Fruit fly (Drosophila melanogaster) whole organism, embryonic: ENCODE data around the gene Sec61alpha.

Source experiments
- Atf-2 ChIP-seq: fragments of 200-800 bp; sonication (Bioruptor generic); optimal IDR thresholded peaks from 2 replicates; lab custom pipeline; 2016; ENCODE audit warnings: missing biosample characterization, missing genetic modification characterization
- Awh ChIP-seq: fragments of 200-800 bp; sonication (Bioruptor generic); IDR thresholded peaks from 2 replicates; pipeline ENCODE4, ENCODE4 v1.3.6; 2022; ENCODE audit warnings: missing biosample characterization, missing genetic modification characterization
- Bdp1 ChIP-seq: fragments of 200-800 bp; sonication (Bioruptor generic); optimal IDR thresholded peaks from 3 replicates; lab custom pipeline; 2016; ENCODE audit warnings: missing biosample characterization, missing genetic modification characterization
- CG10431 ChIP-seq: fragments of 200-800 bp; sonication (Bioruptor generic); optimal IDR thresholded peaks from 3 replicates; lab custom pipeline; 2018; ENCODE audit warnings: missing biosample characterization, mild to moderate bottlenecking, missing genetic modification characterization
- CG12155 ChIP-seq: fragments of 200-800 bp; sonication (Bioruptor generic); optimal IDR thresholded peaks from 3 replicates; lab custom pipeline; 2016; ENCODE audit warnings: missing biosample characterization, missing genetic modification characterization
- CG12299 ChIP-seq: fragments of 200-800 bp; sonication (Bioruptor generic); optimal IDR thresholded peaks from 2 replicates; lab custom pipeline; 2018; ENCODE audit warnings: missing biosample characterization, mild to moderate bottlenecking, missing genetic modification characterization
- CG12769 ChIP-seq: fragments of 200-800 bp; sonication (Bioruptor generic); optimal IDR thresholded peaks from 2 replicates; lab custom pipeline; 2019; ENCODE audit warnings: missing biosample characterization, mild to moderate bottlenecking, missing genetic modification characterization, moderate library complexity
- CG13123 ChIP-seq: fragments of 200-800 bp; sonication (Bioruptor generic); optimal IDR thresholded peaks from 2 replicates; lab custom pipeline; 2016; ENCODE audit warnings: missing biosample characterization, missing genetic modification characterization
- CG13624 ChIP-seq: fragments of 200-800 bp; sonication (Bioruptor generic); optimal IDR thresholded peaks from 2 replicates; lab custom pipeline; 2016; ENCODE audit warnings: missing biosample characterization, missing genetic modification characterization
- CG14050 ChIP-seq: fragments of 200-800 bp; sonication (Bioruptor generic); IDR thresholded peaks from 3 replicates; pipeline ENCODE4 v1.3.6; 2022; ENCODE audit warnings: missing biosample characterization, missing genetic modification characterization
- CG14965 ChIP-seq: fragments of 200-800 bp; sonication (Bioruptor generic); optimal IDR thresholded peaks from 2 replicates; lab custom pipeline; 2016; ENCODE audit warnings: missing biosample characterization, missing genetic modification characterization, borderline replicate concordance
- CG1603 ChIP-seq: fragments of 200-800 bp; sonication (Bioruptor generic); optimal IDR thresholded peaks from 2 replicates; lab custom pipeline; 2019; ENCODE audit warnings: missing biosample characterization, mild to moderate bottlenecking, missing genetic modification characterization, moderate library complexity
- CG17612 ChIP-seq: fragments of 200-800 bp; sonication (Bioruptor generic); IDR thresholded peaks from 2 replicates; pipeline ENCODE4 v1.3.6; 2022; ENCODE audit warnings: missing biosample characterization, missing genetic modification characterization
- CG17802 ChIP-seq: fragments of 200-800 bp; sonication (Bioruptor generic); optimal IDR thresholded peaks from 2 replicates; lab custom pipeline; 2018; ENCODE audit warnings: missing biosample characterization, mild to moderate bottlenecking, missing genetic modification characterization, moderate library complexity
- CG17912 ChIP-seq: fragments of 200-800 bp; sonication (Bioruptor generic); optimal IDR thresholded peaks from 2 replicates; lab custom pipeline; 2018; ENCODE audit warnings: missing biosample characterization, mild to moderate bottlenecking, missing genetic modification characterization
- CG30403 ChIP-seq: fragments of 200-800 bp; sonication (Bioruptor generic); optimal IDR thresholded peaks from 3 replicates; lab custom pipeline; 2016; ENCODE audit warnings: missing biosample characterization, missing genetic modification characterization
- CG33213 ChIP-seq: fragments of 200-800 bp; sonication (Bioruptor generic); optimal IDR thresholded peaks from 3 replicates; lab custom pipeline; 2016; ENCODE audit warnings: missing biosample characterization, missing genetic modification characterization
- CG3407 ChIP-seq: fragments of 200-800 bp; sonication (Bioruptor generic); optimal IDR thresholded peaks from 2 replicates; lab custom pipeline; 2018; ENCODE audit warnings: missing biosample characterization, mild to moderate bottlenecking, missing genetic modification characterization
- CG3838 ChIP-seq: fragments of 200-800 bp; sonication (Bioruptor generic); optimal IDR thresholded peaks from 3 replicates; lab custom pipeline; 2016; ENCODE audit warnings: missing biosample characterization, missing genetic modification characterization
- CG4854 ChIP-seq: fragments of 200-800 bp; sonication (Bioruptor generic); optimal IDR thresholded peaks from 2 replicates; lab custom pipeline; 2016; ENCODE audit warnings: missing biosample characterization, missing genetic modification characterization, inconsistent platforms
- CG6791 ChIP-seq: fragments of 200-800 bp; sonication (Bioruptor generic); IDR thresholded peaks from 3 replicates; pipeline ENCODE4 v1.3.6; 2022; ENCODE audit warnings: missing biosample characterization, missing genetic modification characterization; ENCODE audit not compliant: partially characterized antibody
- CG7839 ChIP-seq: fragments of 200-800 bp; sonication (Bioruptor generic); optimal IDR thresholded peaks from 3 replicates; lab custom pipeline; 2018; ENCODE audit warnings: missing biosample characterization, mild to moderate bottlenecking, missing genetic modification characterization, moderate library complexity
- CG8359 ChIP-seq: fragments of 200-800 bp; sonication (Bioruptor generic); optimal IDR thresholded peaks from 2 replicates; lab custom pipeline; 2017; ENCODE audit warnings: missing biosample characterization, mild to moderate bottlenecking, missing genetic modification characterization, borderline replicate concordance
- CkIIα-i1 ChIP-seq: fragments of 200-800 bp; sonication (Bioruptor generic); IDR thresholded peaks from 2 replicates; pipeline ENCODE4 v1.3.6; 2022; ENCODE audit warnings: missing biosample characterization, missing genetic modification characterization
- Drgx ChIP-seq: fragments of 200-800 bp; sonication (Bioruptor generic); IDR thresholded peaks from 2 replicates; pipeline ENCODE4 v1.3.6; 2022; ENCODE audit warnings: missing biosample characterization, missing genetic modification characterization
- Ets97D ChIP-seq: fragments of 200-800 bp; sonication (Bioruptor generic); optimal IDR thresholded peaks from 3 replicates; lab custom pipeline; 2016; ENCODE audit warnings: missing biosample characterization, missing genetic modification characterization
- HLH3B ChIP-seq: fragments of 200-800 bp; sonication (Bioruptor generic); IDR thresholded peaks from 2 replicates; pipeline ENCODE4 v1.3.6; 2022; ENCODE audit warnings: missing biosample characterization, missing genetic modification characterization
- HmgZ ChIP-seq: fragments of 200-800 bp; sonication (Bioruptor generic); optimal IDR thresholded peaks from 2 replicates; lab custom pipeline; 2018; ENCODE audit warnings: missing biosample characterization, mild to moderate bottlenecking, missing genetic modification characterization
- Hr3 ChIP-seq: fragments of 200-800 bp; sonication (Bioruptor generic); optimal IDR thresholded peaks from 3 replicates; lab custom pipeline; 2016; ENCODE audit warnings: missing biosample characterization, missing genetic modification characterization
- Max ChIP-seq: fragments of 200-800 bp; sonication (Bioruptor generic); optimal IDR thresholded peaks from 2 replicates; lab custom pipeline; 2016; ENCODE audit warnings: missing biosample characterization, mild to moderate bottlenecking, missing genetic modification characterization
- Nf-YA ChIP-seq: fragments of 200-800 bp; sonication (Bioruptor generic); IDR thresholded peaks from 2 replicates; pipeline ENCODE4 v1.3.6; 2022; ENCODE audit warnings: missing biosample characterization, missing genetic modification characterization
- Oli ChIP-seq: fragments of 200-800 bp; sonication (Bioruptor generic); optimal IDR thresholded peaks from 2 replicates; lab custom pipeline; 2018; ENCODE audit warnings: missing biosample characterization, mild to moderate bottlenecking, missing genetic modification characterization, moderate library complexity
- Six4 ChIP-seq: fragments of 200-800 bp; sonication (Bioruptor generic); optimal IDR thresholded peaks from 2 replicates; lab custom pipeline; 2016; ENCODE audit warnings: missing biosample characterization, missing genetic modification characterization
- Vsx1 ChIP-seq: fragments of 200-800 bp; sonication (Bioruptor generic); optimal IDR thresholded peaks from 2 replicates; lab custom pipeline; 2017; ENCODE audit warnings: missing biosample characterization, mild to moderate bottlenecking, missing genetic modification characterization, missing genetic modification reagents
- Xbp1 ChIP-seq: fragments of 200-800 bp; sonication (Bioruptor generic); optimal IDR thresholded peaks from 3 replicates; lab custom pipeline; 2016; ENCODE audit warnings: missing biosample characterization, mild to moderate bottlenecking, missing genetic modification characterization
- bowl ChIP-seq: fragments of 200-800 bp; sonication (Bioruptor generic); IDR thresholded peaks from 2 replicates; pipeline ENCODE4 v1.3.6; 2022; ENCODE audit warnings: missing biosample characterization, missing genetic modification characterization
- br ChIP-seq: fragments of >200 bp; optimal IDR thresholded peaks from 2 replicates; lab custom pipeline; 2017
- chif ChIP-seq, 2 experiments: fragments of 200-800 bp; sonication (Bioruptor generic); optimal IDR thresholded peaks; 3 replicates each; lab custom pipeline; 2016; ENCODE audit warnings: missing biosample characterization in 2 of 2, missing genetic modification characterization in 2 of 2
- chn ChIP-seq: fragments of 200-800 bp; sonication (Bioruptor generic); optimal IDR thresholded peaks from 2 replicates; lab custom pipeline; 2016; ENCODE audit warnings: missing biosample characterization, missing genetic modification characterization
- corto ChIP-seq: fragments of 200-800 bp; sonication (Bioruptor generic); optimal IDR thresholded peaks from 2 replicates; lab custom pipeline; 2016; ENCODE audit warnings: missing biosample characterization, mild to moderate bottlenecking, missing genetic modification characterization, moderate library complexity
- danr ChIP-seq: fragments of 200-800 bp; sonication (Bioruptor generic); IDR thresholded peaks from 2 replicates; pipeline ENCODE4 v1.3.6; 2022; ENCODE audit warnings: missing biosample characterization, missing genetic modification characterization
- dpn ChIP-seq, 2 experiments: fragments of 200-800 bp; sonication (Bioruptor generic); optimal IDR thresholded peaks; 3 replicates each; lab custom pipeline; 2016; ENCODE audit warnings: missing biosample characterization in 2 of 2, missing genetic modification characterization in 2 of 2
- en ChIP-seq: fragments of 200-800 bp; sonication (Bioruptor generic); optimal IDR thresholded peaks from 2 replicates; lab custom pipeline; 2016; ENCODE audit warnings: missing biosample characterization, missing genetic modification characterization
- gt ChIP-seq: fragments of 200-800 bp; sonication (Bioruptor generic); IDR thresholded peaks from 2 replicates; pipeline ENCODE4 v1.3.6; 2022; ENCODE audit warnings: missing biosample characterization, missing genetic modification characterization
- hth ChIP-seq: fragments of >200 bp; optimal IDR thresholded peaks from 2 replicates; lab custom pipeline; 2017; ENCODE audit warnings: inconsistent platforms
- lov ChIP-seq, 2 experiments: fragments of 200-800 bp in 1 of 2; fragments of >200 bp in 1 of 2; sonication (Bioruptor generic) in 1 of 2; IDR thresholded peaks in 1 of 2; optimal IDR thresholded peaks in 1 of 2; 2 replicates in 1 of 2; 3 replicates in 1 of 2; pipeline versions ENCODE4 v1.3.6 to Lab custom; 2017 to 2022; ENCODE audit warnings: missing biosample characterization in 1 of 2, missing genetic modification characterization in 1 of 2
- nerfin-1 ChIP-seq: fragments of 200-800 bp; sonication (Bioruptor generic); optimal IDR thresholded peaks from 3 replicates; lab custom pipeline; 2019; ENCODE audit warnings: missing biosample characterization, mild to moderate bottlenecking, missing genetic modification characterization, moderate library complexity
- nmo ChIP-seq: fragments of 200-800 bp; sonication (Bioruptor generic); optimal IDR thresholded peaks from 2 replicates; lab custom pipeline; 2018; ENCODE audit warnings: missing biosample characterization, mild to moderate bottlenecking, missing genetic modification characterization, moderate library complexity
- pum ChIP-seq: fragments of 200-800 bp; sonication (Bioruptor generic); optimal IDR thresholded peaks from 2 replicates; lab custom pipeline; 2016; ENCODE audit warnings: missing biosample characterization, missing genetic modification characterization
- schlank ChIP-seq: fragments of 200-800 bp; sonication (Bioruptor generic); optimal IDR thresholded peaks from 2 replicates; lab custom pipeline; 2018; ENCODE audit warnings: missing biosample characterization, mild to moderate bottlenecking, missing genetic modification characterization

Gene Sec61alpha

DNA sequence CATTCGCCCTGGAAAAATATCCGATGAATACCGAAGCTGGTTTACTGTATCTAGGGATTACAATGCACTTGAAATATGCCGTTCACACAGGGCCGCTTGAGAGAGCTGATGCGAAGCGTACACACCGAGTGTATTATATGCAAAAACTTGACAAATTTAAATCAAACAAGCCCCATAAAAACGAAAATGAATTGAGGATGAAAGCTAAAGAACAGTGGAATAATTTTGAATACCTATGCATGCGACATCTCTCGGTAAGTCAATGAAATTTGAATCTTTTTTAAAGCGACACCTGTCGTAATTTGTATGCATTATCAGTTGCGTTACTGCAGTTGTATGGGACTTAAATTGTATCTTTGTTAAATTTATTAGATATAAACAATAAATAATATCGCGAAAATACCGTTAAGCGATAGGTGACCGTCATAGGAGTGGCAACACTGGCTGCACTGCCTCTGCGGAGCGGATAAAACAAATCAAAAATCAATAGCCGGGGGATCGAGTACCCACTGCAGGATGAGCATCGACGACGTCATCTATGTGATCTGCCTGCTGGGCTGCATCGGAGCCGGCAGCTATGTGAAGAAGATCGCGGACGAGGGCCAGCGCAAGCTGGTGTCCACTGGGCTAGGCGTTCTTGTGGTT is 24.3 kb downstream of the Sec61alpha start, which contains the start of gene frj (continued):
- TF ChIP-seq dpn (GFP tag; optimal IDR thresholded peaks at IDR 0.05; lab: Kevin White, UChicago) (peak; percentile 76 to 79), CG3407 (GFP tag; lab: Kevin White, UChicago) (no peak), Drgx (GFP tag; lab: Robert Waterston, UW) (peak; percentile 36; the same call in 1 of the 2 replicates), CG6791 (GFP tag; lab: Robert Waterston, UW) (peak; percentile 37; the same call in 2 of the 3 replicates), Oli (peak; percentile 49), CG12299 (tag; lab: Kevin White, UChicago) (peak; percentile 62), Atf-2 (GFP tag; lab: Kevin White, UChicago) (peak; percentile 45), Hr3 (GFP tag; lab: Kevin White, UChicago) (peak; percentile 78), CkIIα-i1 (GFP tag; lab: Robert Waterston, UW) (no peak), Six4 (GFP tag; lab: Kevin White, UChicago) (peak; percentile 32), CG3838 (GFP tag; lab: Kevin White, UChicago) (peak; percentile 54), gt (GFP tag; lab: Robert Waterston, UW) (no peak), CG10431 (GFP tag; lab: Kevin White, UChicago) (no peak), Max (GFP tag; lab: Kevin White, UChicago) (peak; percentile 29), HLH3B (GFP tag; lab: Robert Waterston, UW) (peak; percentile 64), CG7839 (tag; lab: Kevin White, UChicago) (peak; percentile 73), bowl (no peak), CG14965 (no peak), CG17612 (GFP tag; lab: Robert Waterston, UW) (no peak), nmo (GFP tag; lab: Kevin White, UChicago) (peak; percentile 87), HmgZ (tag; lab: Kevin White, UChicago) (peak; percentile 49), CG1603 (peak; percentile 88), br (lab: Kevin White, UChicago) (no peak), chif (GFP tag; optimal IDR thresholded peaks at IDR 0.05; lab: Kevin White, UChicago) (peak; percentile 63 to 65), CG14050 (GFP tag; lab: Robert Waterston, UW) (0 out of 3 replicates have a peak, but pooled peaks have one; percentile 32), Ets97D (GFP tag; lab: Kevin White, UChicago) (peak; percentile 90), Bdp1 (GFP tag; lab: Kevin White, UChicago) (peak; percentile 60), Vsx1 (GFP tag; lab: Kevin White, UChicago) (peak; percentile 43), nerfin-1 (tag; lab: Kevin White, UChicago) (peak; percentile 71), CG8359 (GFP tag; lab: Kevin White, UChicago) (no peak), hth (lab: Kevin White, UChicago) (no peak), CG33213 (GFP tag; lab: Kevin White, UChicago) (peak; percentile 76), CG17802 (tag; lab: Kevin White, UChicago) (peak; percentile 95), pum (GFP tag; lab: Kevin White, UChicago) (peak; percentile 68), CG12769 (tag; lab: Kevin White, UChicago) (peak; percentile 57), CG4854 (no peak), Xbp1 (GFP tag; lab: Kevin White, UChicago) (peak; percentile 83), corto (GFP tag; lab: Kevin White, UChicago) (no peak), en (GFP tag; lab: Kevin White, UChicago) (no peak), CG17912 (GFP tag; lab: Kevin White, UChicago) (peak; percentile 26), CG12155 (peak; percentile 45), CG13123 (peak; percentile 33), Nf-YA (no peak), Awh (GFP tag; lab: Robert Waterston, UW) (no peak), chn (peak; percentile 55), CG30403 (GFP tag; lab: Kevin White, UChicago) (peak; percentile 78), CG13624 (GFP tag; lab: Kevin White, UChicago) (peak; percentile 68), danr (GFP tag; lab: Robert Waterston, UW) (no peak), schlank (no peak), lov (optimal IDR thresholded peaks at IDR 0.05; lab: Kevin White, UChicago) (no peak), lov (GFP tag; IDR thresholded peaks at IDR 0.05; lab: Robert Waterston, UW) (peak; percentile 47; the same call in 1 of the 3 replicates)
